Worm (Caenorhabditis elegans): ENCODE data around the gene C02F5.14.

DNA sequence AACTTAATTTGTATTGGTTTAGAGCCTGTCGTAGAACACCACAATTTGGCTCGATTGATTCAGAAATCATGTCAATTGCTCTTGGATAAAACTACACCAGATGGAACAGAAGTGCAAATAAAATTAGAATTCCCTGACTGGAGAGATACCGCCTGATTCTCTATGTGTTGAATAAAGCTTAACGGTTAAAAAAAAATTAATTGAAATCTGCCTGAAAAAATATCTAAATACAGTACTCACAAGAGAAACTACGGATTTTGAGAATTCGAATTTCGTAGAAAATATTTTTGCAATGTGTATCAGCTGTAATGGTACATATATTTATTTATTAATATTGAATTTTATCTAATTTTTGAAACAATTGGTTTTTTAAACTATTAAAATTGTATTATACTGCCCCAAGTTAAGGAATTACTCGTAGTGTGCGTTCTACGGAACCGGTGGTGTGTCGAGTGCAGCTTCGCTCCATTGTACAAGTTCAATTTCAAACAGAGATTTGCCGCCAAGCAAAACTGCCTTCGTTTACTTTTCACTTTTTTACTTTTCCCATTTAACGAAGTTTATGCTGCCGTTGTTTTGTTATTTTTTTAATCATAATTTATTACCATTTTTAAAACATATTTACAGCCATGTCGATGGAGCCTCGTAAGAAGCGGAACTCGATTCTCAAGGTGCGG lies 14.8 kb upstream of the C02F5.14 start, which contains the start of gene knl-1:
- no peak for TF ChIP-seq tab-1 (GFP tag; IDR thresholded peaks at IDR 0.05)
- TF ChIP-seq flt-1 (GFP tag; IDR thresholded peaks at IDR 0.05): 0 out of 2 replicates have a peak, but pooled peaks have one; percentile 33
- no peak for TF ChIP-seq T22C8.4 (GFP tag; IDR thresholded peaks at IDR 0.05)

Measured in whole organism, midembryonic.